Fruit fly (Drosophila melanogaster) whole organism, pupa: Measurements from ENCODE around the gene Sumo.

Experiments
- CG10348 ChIP-seq: fragments of 200-800 bp; sonication (Bioruptor generic); IDR thresholded peaks from 2 replicates; pipeline ENCODE4 v1.3.6; 2022; ENCODE audit warnings: missing biosample characterization, missing genetic modification characterization
- CG12605 ChIP-seq: fragments of 200-800 bp; sonication (Bioruptor generic); IDR thresholded peaks from 2 replicates; pipeline ENCODE4 v1.3.6; 2022; ENCODE audit warnings: missing biosample characterization, missing genetic modification characterization
- CG13204 ChIP-seq: fragments of 200-800 bp; sonication (Bioruptor generic); optimal IDR thresholded peaks from 2 replicates; lab custom pipeline; 2018; ENCODE audit warnings: missing biosample characterization, mild to moderate bottlenecking, missing genetic modification characterization, moderate library complexity
- CG14655 ChIP-seq: fragments of 200-800 bp; sonication (Bioruptor generic); optimal IDR thresholded peaks from 3 replicates; lab custom pipeline; 2017; ENCODE audit warnings: mild to moderate bottlenecking, missing biosample characterization, missing genetic modification reagents, missing genetic modification characterization
- CG15710 ChIP-seq: fragments of 200-800 bp; sonication (Bioruptor generic); optimal IDR thresholded peaks from 2 replicates; lab custom pipeline; 2018; ENCODE audit warnings: missing biosample characterization, mild to moderate bottlenecking, missing genetic modification characterization, moderate library complexity
- CG17806 ChIP-seq: fragments of 200-800 bp; sonication (Bioruptor generic); optimal IDR thresholded peaks from 2 replicates; lab custom pipeline; 2018; ENCODE audit warnings: missing biosample characterization, mild to moderate bottlenecking, missing genetic modification characterization, moderate library complexity
- CG32121 ChIP-seq: fragments of 200-800 bp; sonication (Bioruptor generic); IDR thresholded peaks from 2 replicates; pipeline ENCODE4 v1.3.6; 2022; ENCODE audit warnings: missing biosample characterization, missing genetic modification characterization
- CG4496 ChIP-seq: fragments of 200-800 bp; sonication (Bioruptor generic); IDR thresholded peaks from 3 replicates; pipeline ENCODE4 v1.3.6; 2022; ENCODE audit warnings: missing biosample characterization, missing genetic modification characterization
- CG8159 ChIP-seq: fragments of 200-800 bp; sonication (Bioruptor generic); optimal IDR thresholded peaks from 3 replicates; lab custom pipeline; 2018; ENCODE audit warnings: missing biosample characterization, mild to moderate bottlenecking, missing genetic modification characterization, moderate library complexity
- CG8301 ChIP-seq: fragments of 200-800 bp; sonication (Bioruptor generic); optimal IDR thresholded peaks from 2 replicates; lab custom pipeline; 2018; ENCODE audit warnings: missing biosample characterization, mild to moderate bottlenecking, missing genetic modification characterization
- CG9948 ChIP-seq: fragments of 200-800 bp; sonication (Bioruptor generic); optimal IDR thresholded peaks from 2 replicates; lab custom pipeline; 2018; ENCODE audit warnings: missing biosample characterization, mild to moderate bottlenecking, missing genetic modification characterization, moderate library complexity
- D1 ChIP-seq: fragments of 200-800 bp; sonication (Bioruptor generic); optimal IDR thresholded peaks from 2 replicates; lab custom pipeline; 2018; ENCODE audit warnings: missing biosample characterization, mild to moderate bottlenecking, missing genetic modification characterization, moderate library complexity
- EcR ChIP-seq: fragments of 200-800 bp; sonication (Bioruptor generic); optimal IDR thresholded peaks from 3 replicates; lab custom pipeline; 2019; ENCODE audit warnings: missing biosample characterization, missing genetic modification characterization, mild to moderate bottlenecking, moderate library complexity, missing genetic modification reagents
- Ets98B ChIP-seq: fragments of 200-800 bp; sonication (Bioruptor generic); IDR thresholded peaks from 2 replicates; pipeline ENCODE4 v1.3.6; 2022; ENCODE audit warnings: missing biosample characterization, missing genetic modification characterization
- Pif1A ChIP-seq: fragments of 200-800 bp; sonication (Bioruptor generic); optimal IDR thresholded peaks from 3 replicates; lab custom pipeline; 2016; ENCODE audit warnings: missing biosample characterization, missing genetic modification characterization
- Pif1B ChIP-seq: fragments of 200-800 bp; sonication (Bioruptor generic); optimal IDR thresholded peaks from 3 replicates; lab custom pipeline; 2016; ENCODE audit warnings: missing biosample characterization, missing genetic modification characterization
- Snoo ChIP-seq: fragments of 200-800 bp; sonication (Bioruptor generic); optimal IDR thresholded peaks from 3 replicates; lab custom pipeline; 2017; ENCODE audit warnings: missing biosample characterization, mild to moderate bottlenecking, missing genetic modification characterization, inconsistent platforms
- fd96Ca ChIP-seq: fragments of 200-800 bp; sonication (Bioruptor generic); IDR thresholded peaks from 3 replicates; pipeline ENCODE4 v1.3.6; 2022; ENCODE audit warnings: missing biosample characterization, missing genetic modification characterization
- gl ChIP-seq: fragments of 200-800 bp; sonication (Bioruptor generic); optimal IDR thresholded peaks from 2 replicates; lab custom pipeline; 2018; ENCODE audit warnings: missing biosample characterization, mild to moderate bottlenecking, missing genetic modification characterization
- rn ChIP-seq: fragments of 200-800 bp; sonication (Bioruptor generic); IDR thresholded peaks from 2 replicates; pipeline ENCODE4 v1.3.6; 2022; ENCODE audit warnings: missing biosample characterization, missing genetic modification characterization

Gene Sumo

dm6 chr2L:6967422-6968012 is at the start of gene Sumo:
Gene Sumo, minus strand, starts transcription at chr2L:6967644.
- TF ChIP-seq Ets98B (peak; percentile 5; the same call in 1 of the 2 replicates), fd96Ca (GFP tag; lab: Robert Waterston, UW) (no peak), CG15710 (peak; percentile 6)

- no peak for TF ChIP-seq CG14655 (GFP tag; lab: Kevin White, UChicago)
- TF ChIP-seq D1 (tag; lab: Kevin White, UChicago): peak; percentile 10
Observed at dm6 chr2L:7013157-7013556, 45.7 kb upstream of the Sumo start, which contains the start of gene CG43322. Gene CG43322, plus strand, starts transcription at chr2L:7013396.

- TF ChIP-seq EcR (GFP tag; lab: Kevin White, UChicago) (no peak), Pif1B (GFP tag; lab: Kevin White, UChicago) (no peak)
Observed at dm6 chr2L:7011962-7012361, 44.5 kb upstream of the Sumo start, which contains the start of gene CG43321. Gene CG43321, plus strand, starts transcription at chr2L:7012262.

dm6 chr2L:7010513-7010912 is 43.1 kb upstream of the Sumo start:
- TF ChIP-seq Pif1A (no peak), Ets98B (no peak), gl (no peak), D1 (tag; lab: Kevin White, UChicago) (no peak), CG9948 (no peak), CG8159 (no peak), CG17806 (tag; lab: Kevin White, UChicago) (no peak), CG14655 (GFP tag; lab: Kevin White, UChicago) (no peak), CG4496 (GFP tag; lab: Robert Waterston, UW) (no peak), CG15710 (no peak), rn (GFP tag; lab: Robert Waterston, UW) (no peak), CG12605 (no peak), CG32121 (GFP tag; lab: Robert Waterston, UW) (no peak), Snoo (tag; lab: Kevin White, UChicago) (no peak), CG8301 (no peak), EcR (GFP tag; lab: Kevin White, UChicago) (no peak)
- TF ChIP-seq, all 21 proteins: peak for 0

dm6 chr2L:7009807-7010470 is 42.5 kb upstream of the Sumo start, which contains the start of gene uif:
Gene uif, minus strand, starts transcription at chr2L:7010359.
- TF ChIP-seq CG14655 (GFP tag; lab: Kevin White, UChicago): no peak
- TF ChIP-seq CG4496 (GFP tag; lab: Robert Waterston, UW): 0 out of 3 replicates have a peak, but pooled peaks have one; percentile 21
- no peak for TF ChIP-seq CG8301
- TF ChIP-seq Pif1A: no peak
- peak; percentile 8 for TF ChIP-seq CG8159
- TF ChIP-seq EcR (GFP tag; lab: Kevin White, UChicago): peak; percentile 33
- TF ChIP-seq CG13204 (GFP tag; lab: Kevin White, UChicago): peak; percentile 26
- peak; percentile 28; the same call in 1 of the 3 replicates for TF ChIP-seq fd96Ca (GFP tag; lab: Robert Waterston, UW)
- TF ChIP-seq Ets98B: peak; percentile 53; the same call in 1 of the 2 replicates
- TF ChIP-seq CG32121 (GFP tag; lab: Robert Waterston, UW): no peak

- TF ChIP-seq gl: no peak
- TF ChIP-seq CG13204 (GFP tag; lab: Kevin White, UChicago): no peak
- TF ChIP-seq rn (GFP tag; lab: Robert Waterston, UW): no peak
- TF ChIP-seq D1 (tag; lab: Kevin White, UChicago): no peak
- TF ChIP-seq CG9948: no peak
- TF ChIP-seq CG8301: no peak
- TF ChIP-seq fd96Ca (GFP tag; lab: Robert Waterston, UW): no peak
- TF ChIP-seq CG8159: no peak
- TF ChIP-seq Snoo (tag; lab: Kevin White, UChicago): no peak
- no peak for TF ChIP-seq CG10348 (GFP tag; lab: Robert Waterston, UW)
- TF ChIP-seq CG12605: no peak
- TF ChIP-seq Pif1A: no peak
- TF ChIP-seq CG14655 (GFP tag; lab: Kevin White, UChicago): no peak
- TF ChIP-seq Ets98B: no peak
- no peak for TF ChIP-seq EcR (GFP tag; lab: Kevin White, UChicago)
- TF ChIP-seq CG17806 (tag; lab: Kevin White, UChicago): no peak
- no peak for TF ChIP-seq CG4496 (GFP tag; lab: Robert Waterston, UW)
- no peak for TF ChIP-seq CG32121 (GFP tag; lab: Robert Waterston, UW)
- TF ChIP-seq CG15710: no peak
- TF ChIP-seq Pif1B (GFP tag; lab: Kevin White, UChicago): no peak
Observed at dm6 chr2L:7007564-7007963, 40.1 kb upstream of the Sumo start.

- TF ChIP-seq Ets98B (no peak), EcR (GFP tag; lab: Kevin White, UChicago) (peak; percentile 20)
Observed at dm6 chr2L:7005489-7005888, 38.0 kb upstream of the Sumo start.
